Worm (Caenorhabditis elegans): Measurements from ENCODE around the gene slcr-46.3.

The slcr-46.3 gene

ce11 chrV:9709747-9710146 lies 14.2 kb downstream of the slcr-46.3 start, which contains the start of gene tag-120:
Gene tag-120 (minus strand): TSS chrV:9709814.
- TF ChIP-seq nhr-80 (tag; optimal IDR thresholded peaks at IDR 0.05) (peak; percentile 49), Y67H2A.10 (GFP tag; conservative IDR thresholded peaks at IDR 0.05) (no peak)

ce11 chrV:9706592-9706991 lies 17.3 kb downstream of the slcr-46.3 start:
- TF ChIP-seq ceh-79 (tag; optimal IDR thresholded peaks at IDR 0.05): no peak
- TF ChIP-seq F22D6.2 (tag; optimal IDR thresholded peaks at IDR 0.05): no peak
- TF ChIP-seq ZK185.1 (tag; optimal IDR thresholded peaks at IDR 0.05; ENCODE audit: poor library complexity, severe bottlenecking): no peak
- no peak for TF ChIP-seq ceh-40 (GFP tag; IDR thresholded peaks at IDR 0.05)
- TF ChIP-seq mcd-1 (GFP tag; IDR thresholded peaks at IDR 0.05): no peak
- no peak for TF ChIP-seq tbx-9 (tag; optimal IDR thresholded peaks at IDR 0.05; ENCODE audit: borderline replicate concordance)
- TF ChIP-seq mxl-1 (tag; optimal IDR thresholded peaks at IDR 0.05): no peak
- TF ChIP-seq K12H6.12 (tag; optimal IDR thresholded peaks at IDR 0.05): no peak
- no peak for TF ChIP-seq F23B12.7 (tag; optimal IDR thresholded peaks at IDR 0.05; ENCODE audit: insufficient read depth)
- TF ChIP-seq snpc-1.3 (tag; optimal IDR thresholded peaks at IDR 0.05; ENCODE audit: insufficient read depth): no peak
- no peak for TF ChIP-seq unc-62 (GFP tag; optimal IDR thresholded peaks at IDR 0.05)
- no peak for TF ChIP-seq nhr-90 (tag; optimal IDR thresholded peaks at IDR 0.05)
- TF ChIP-seq madf-10 (tag; optimal IDR thresholded peaks at IDR 0.05): no peak
- TF ChIP-seq F37B4.10 (GFP tag; IDR thresholded peaks at IDR 0.05): no peak
- TF ChIP-seq ztf-18 (tag; optimal IDR thresholded peaks at IDR 0.05): no peak
- TF ChIP-seq ets-4 (GFP tag; optimal IDR thresholded peaks at IDR 0.05): no peak
- no peak for TF ChIP-seq pha-4 (tag; optimal IDR thresholded peaks at IDR 0.05)

- no peak for TF ChIP-seq D2030.7 (GFP tag; IDR thresholded peaks at IDR 0.05)
- peak; percentile 47 for TF ChIP-seq K12H6.12 (tag; optimal IDR thresholded peaks at IDR 0.05)
- peak; percentile 78; the same call in 1 of the 2 replicates for TF ChIP-seq cebp-1 (GFP tag; IDR thresholded peaks at IDR 0.05)
- TF ChIP-seq cebp-1 (tag; optimal IDR thresholded peaks at IDR 0.05): peak; percentile 96
- no peak for TF ChIP-seq hlh-12 (tag; optimal IDR thresholded peaks at IDR 0.05)
- no peak for TF ChIP-seq snpc-3.4 (tag; optimal IDR thresholded peaks at IDR 0.05)
- no peak for TF ChIP-seq nfyb-1 (GFP tag; IDR thresholded peaks at IDR 0.05)
- no peak for TF ChIP-seq Y53G8AR.9 (GFP tag; conservative IDR thresholded peaks at IDR 0.05)
- TF ChIP-seq ceh-27 (GFP tag; optimal IDR thresholded peaks at IDR 0.05): peak; percentile 74
- TF ChIP-seq hmg-1.2 (GFP tag; IDR thresholded peaks at IDR 0.05): peak; percentile 63; the same call in 1 of the 2 replicates
- TF ChIP-seq nhr-27 (tag; optimal IDR thresholded peaks at IDR 0.05): no peak
Measured at ce11 chrV:9704399-9704798, 19.5 kb downstream of the slcr-46.3 start.

- TF ChIP-seq ztf-22 (GFP tag; optimal IDR thresholded peaks at IDR 0.05) (no peak), madf-6 (GFP tag; IDR thresholded peaks at IDR 0.05) (peak; percentile 83), attf-6 (GFP tag; IDR thresholded peaks at IDR 0.05) (no peak), unc-130 (GFP tag; optimal IDR thresholded peaks at IDR 0.05) (no peak), F33H1.4 (GFP tag; IDR thresholded peaks at IDR 0.05) (peak; percentile 64), bed-2 (GFP tag; IDR thresholded peaks at IDR 0.05) (no peak), sea-2 (GFP tag; IDR thresholded peaks at IDR 0.05) (no peak), xnd-1 (tag; optimal IDR thresholded peaks at IDR 0.05) (peak; percentile 42), lin-35 (GFP tag; optimal IDR thresholded peaks at IDR 0.05) (no peak), madf-3 (GFP tag; IDR thresholded peaks at IDR 0.05) (no peak), sptf-2 (GFP tag; optimal IDR thresholded peaks at IDR 0.05) (no peak), lsl-1 (GFP tag; optimal IDR thresholded peaks at IDR 0.05) (peak; percentile 86), efl-1 (GFP tag; optimal IDR thresholded peaks at IDR 0.05) (peak; percentile 85), aptf-3 (GFP tag; IDR thresholded peaks at IDR 0.05) (no peak), cebp-1 (GFP tag; IDR thresholded peaks at IDR 0.05) (no peak), cebp-1 (tag; optimal IDR thresholded peaks at IDR 0.05) (no peak), madf-8 (GFP tag; conservative IDR thresholded peaks at IDR 0.05) (peak; percentile 44), hrde-1 (tag; optimal IDR thresholded peaks at IDR 0.05; ENCODE audit: borderline replicate concordance) (no peak), ceh-40 (GFP tag; IDR thresholded peaks at IDR 0.05) (no peak)
Measured at ce11 chrV:9703549-9703948, 20.4 kb downstream of the slcr-46.3 start.
